Worm (Caenorhabditis elegans): Measurements from ENCODE around the gene C24F3.2.

Gene C24F3.2

DNA sequence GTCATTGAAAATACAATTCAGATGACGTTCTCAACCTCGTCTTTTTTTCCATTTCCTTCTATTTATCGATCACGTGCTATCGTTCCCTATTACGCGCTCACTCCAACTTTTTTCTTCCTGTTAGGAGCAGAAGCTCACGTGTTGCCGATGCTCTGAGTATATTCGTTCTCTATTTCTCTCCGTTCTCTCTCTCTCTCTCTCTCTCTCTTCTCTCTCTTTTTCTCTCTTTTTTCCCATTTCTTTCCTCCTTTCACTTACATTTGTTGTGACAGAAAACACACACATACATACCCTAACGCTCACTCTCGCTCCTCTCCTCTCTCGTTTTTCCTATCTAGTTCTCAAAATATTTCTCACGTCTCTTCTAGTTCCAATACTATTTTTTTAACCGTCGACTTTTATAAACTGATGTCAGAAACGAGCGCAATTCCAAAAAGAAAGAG, 30.0 kb downstream of the C24F3.2 start:
- TF ChIP-seq nhr-25 (tag; optimal IDR thresholded peaks at IDR 0.05) (peak; percentile 7), ceh-16 (tag; optimal IDR thresholded peaks at IDR 0.05) (peak; percentile 5), C34F6.9 (tag; optimal IDR thresholded peaks at IDR 0.05) (peak; percentile 98), unc-39 (tag; optimal IDR thresholded peaks at IDR 0.05) (no peak), elt-1 (tag; optimal IDR thresholded peaks at IDR 0.05) (no peak), mdl-1 (tag; optimal IDR thresholded peaks at IDR 0.05) (peak; percentile 80 to 98), R02D3.7 (tag; optimal IDR thresholded peaks at IDR 0.05) (no peak), aly-2 (tag; optimal IDR thresholded peaks at IDR 0.05) (no peak), lin-39 (tag; optimal IDR thresholded peaks at IDR 0.05) (no peak), nhr-11 (tag; optimal IDR thresholded peaks at IDR 0.05) (peak; percentile 31), nhr-12 (tag; optimal IDR thresholded peaks at IDR 0.05) (peak; percentile 33), snpc-4 (tag; optimal IDR thresholded peaks at IDR 0.05) (peak; percentile 32), unc-62 (GFP tag; optimal IDR thresholded peaks at IDR 0.05) (peak; percentile 73), crh-2 (tag; optimal IDR thresholded peaks at IDR 0.05) (peak; percentile 100), sma-3 (GFP tag; optimal IDR thresholded peaks at IDR 0.05) (peak; percentile 87), ztf-1 (GFP tag; conservative IDR thresholded peaks at IDR 0.05) (no peak), nhr-237 (tag; optimal IDR thresholded peaks at IDR 0.05) (no peak), nhr-21 (tag; optimal IDR thresholded peaks at IDR 0.05) (peak; percentile 83), lin-11 (tag; optimal IDR thresholded peaks at IDR 0.05) (no peak), F13H6.1 (tag; optimal IDR thresholded peaks at IDR 0.05) (peak; percentile 96), mab-5 (tag; optimal IDR thresholded peaks at IDR 0.05) (peak; percentile 75), ztf-4 (tag; optimal IDR thresholded peaks at IDR 0.05) (peak; percentile 69), nhr-23 (tag; optimal IDR thresholded peaks at IDR 0.05) (no peak), lsy-2 (tag; optimal IDR thresholded peaks at IDR 0.05) (peak; percentile 65 to 92), zag-1 (tag; optimal IDR thresholded peaks at IDR 0.05) (peak; percentile 87), skn-1 (tag; optimal IDR thresholded peaks at IDR 0.05) (peak; percentile 69), alr-1 (tag; optimal IDR thresholded peaks at IDR 0.05) (no peak), blmp-1 (tag; optimal IDR thresholded peaks at IDR 0.05; ENCODE audit: insufficient read depth) (peak; percentile 92), nhr-77 (tag; optimal IDR thresholded peaks at IDR 0.05) (no peak), fos-1 (tag; optimal IDR thresholded peaks at IDR 0.05) (peak; percentile 81), ceh-82 (tag; optimal IDR thresholded peaks at IDR 0.05) (no peak), mbf-1 (tag; optimal IDR thresholded peaks at IDR 0.05) (no peak), dmd-4 (tag; optimal IDR thresholded peaks at IDR 0.05) (no peak), sem-4 (tag; optimal IDR thresholded peaks at IDR 0.05) (peak; percentile 81), ZK546.5 (tag; optimal IDR thresholded peaks at IDR 0.05) (no peak), nhr-6 (tag; optimal IDR thresholded peaks at IDR 0.05) (peak; percentile 93), sma-9 (GFP tag; optimal IDR thresholded peaks at IDR 0.05) (peak; percentile 97), sma-9 (tag; optimal IDR thresholded peaks at IDR 0.05) (no peak), nhr-129 (tag; optimal IDR thresholded peaks at IDR 0.05) (peak; percentile 96), egl-27 (tag; optimal IDR thresholded peaks at IDR 0.05) (peak; percentile 89), ztf-11 (tag; optimal IDR thresholded peaks at IDR 0.05) (no peak), elt-3 (tag; optimal IDR thresholded peaks at IDR 0.05) (no peak), Y55F3AM.14 (GFP tag; optimal IDR thresholded peaks at IDR 0.05) (peak; percentile 52), unc-55 (GFP tag; optimal IDR thresholded peaks at IDR 0.05) (peak; percentile 89), nhr-10 (tag; optimal IDR thresholded peaks at IDR 0.05) (peak; percentile 12), peb-1 (tag; optimal IDR thresholded peaks at IDR 0.05) (no peak), gmeb-1 (tag; optimal IDR thresholded peaks at IDR 0.05) (peak; percentile 78), ama-1 (optimal IDR thresholded peaks at IDR 0.05) (peak; percentile 38), lin-13 (GFP tag; optimal IDR thresholded peaks at IDR 0.05) (peak; percentile 56)
